Worm (Caenorhabditis elegans) whole organism, L4 larva: ENCODE measurements around the gene unc-50.

Experiments used
- D1046.2 ChIP-seq: fragments of 200-800 bp; sonication (Bioruptor generic); IDR thresholded peaks from 2 replicates; pipeline ENCODE4 v1.3.6; 2022; ENCODE audit warnings: missing genetic modification characterization, missing compliant biosample characterization
- F10B5.3 ChIP-seq: sonication (generic microtip); optimal IDR thresholded peaks from 2 replicates; lab custom pipeline; 2016; ENCODE audit warnings: mild to moderate bottlenecking, missing genetic modification characterization, missing compliant biosample characterization
- F37D6.2 ChIP-seq: sonication (generic microtip); optimal IDR thresholded peaks from 2 replicates; lab custom pipeline; 2016; ENCODE audit warnings: mild to moderate bottlenecking, missing genetic modification characterization, missing compliant biosample characterization
- R02D3.7 ChIP-seq: fragments of 150-350 bp; sonication (generic microtip); optimal IDR thresholded peaks from 3 replicates; lab custom pipeline; 2014; ENCODE audit warnings: missing biosample characterization, missing genetic modification characterization
- T26A8.4 ChIP-seq: fragments of 200-800 bp; sonication (Bioruptor generic); IDR thresholded peaks from 2 replicates; pipeline ENCODE4 v1.3.6; 2022; ENCODE audit warnings: missing genetic modification characterization, missing compliant biosample characterization
- Y105C5A.15 ChIP-seq: fragments of 200-800 bp; sonication (Bioruptor generic); IDR thresholded peaks from 2 replicates; pipeline ENCODE4 v1.3.6; 2022; ENCODE audit warnings: missing genetic modification characterization, missing compliant biosample characterization
- Y48G9A.11 ChIP-seq: fragments of 200-800 bp; sonication (Bioruptor generic); IDR thresholded peaks from 2 replicates; pipeline ENCODE4 v1.3.6; 2022; ENCODE audit warnings: missing genetic modification reagents, missing genetic modification characterization, missing compliant biosample characterization
- aha-1 ChIP-seq: fragments of 150-350 bp; peaks from one replicate; lab custom pipeline; 2014; ENCODE audit warnings: missing biosample characterization, missing genetic modification characterization
- aly-2 ChIP-seq: sonication (generic microtip); optimal IDR thresholded peaks from 2 replicates; lab custom pipeline; 2018; ENCODE audit warnings: missing biosample characterization, missing genetic modification characterization
- arid-1 ChIP-seq: fragments of 200-800 bp; sonication (Bioruptor generic); conservative IDR thresholded peaks from 2 replicates; pipeline ENCODE4 v1.3.6; 2022; ENCODE audit warnings: missing genetic modification reagents, missing genetic modification characterization, missing compliant biosample characterization
- ceh-20 ChIP-seq: fragments of 200-800 bp; sonication (Bioruptor generic); IDR thresholded peaks from 2 replicates; pipeline ENCODE4 v1.3.6; 2022; ENCODE audit warnings: missing genetic modification reagents, missing genetic modification characterization, missing compliant biosample characterization
- ceh-28 ChIP-seq: fragments of 150-350 bp; optimal IDR thresholded peaks from 2 replicates; lab custom pipeline; 2014; ENCODE audit warnings: missing biosample characterization, missing genetic modification reagents, missing genetic modification characterization
- ceh-32 ChIP-seq: sonication (generic microtip); optimal IDR thresholded peaks from 2 replicates; lab custom pipeline; 2016; ENCODE audit warnings: mild to moderate bottlenecking, missing genetic modification characterization, missing compliant biosample characterization; ENCODE audit not compliant: poor library complexity
- ceh-62 ChIP-seq: sonication (generic microtip); optimal IDR thresholded peaks from 2 replicates; lab custom pipeline; 2017; ENCODE audit warnings: missing biosample characterization, missing genetic modification characterization
- ces-1 ChIP-seq: fragments of 150-350 bp; sonication (generic microtip); optimal IDR thresholded peaks from 4 replicates; lab custom pipeline; 2014; ENCODE audit warnings: missing biosample characterization, missing genetic modification reagents, missing genetic modification characterization
- cey-2 ChIP-seq: sonication (generic microtip); optimal IDR thresholded peaks from 3 replicates; lab custom pipeline; 2017; ENCODE audit warnings: missing genetic modification characterization, mild to moderate bottlenecking, missing compliant biosample characterization, antibody characterized with exemption, borderline replicate concordance; ENCODE audit not compliant: insufficient read depth
- ctbp-1 ChIP-seq: fragments of 200-800 bp; sonication (Bioruptor generic); IDR thresholded peaks from 2 replicates; pipeline ENCODE4 v1.3.6; 2022; ENCODE audit warnings: missing genetic modification reagents, missing genetic modification characterization, missing compliant biosample characterization
- daf-16 ChIP-seq, 3 experiments: sonication (generic microtip); optimal IDR thresholded peaks; 2 replicates each; lab custom pipeline; 2016 to 2017; ENCODE audit warnings: missing genetic modification characterization in 3 of 3, missing genetic modification reagents in 3 of 3, mild to moderate bottlenecking in 2 of 3, missing compliant biosample characterization in 2 of 3, missing biosample characterization in 1 of 3, moderate library complexity in 1 of 3
- daf-8 ChIP-seq: fragments of 200-800 bp; sonication (Bioruptor generic); IDR thresholded peaks from 2 replicates; pipeline ENCODE4 v1.3.6; 2022; ENCODE audit warnings: missing genetic modification characterization, missing compliant biosample characterization
- dmd-8 ChIP-seq: fragments of 200-800 bp; sonication (Bioruptor generic); IDR thresholded peaks from 2 replicates; pipeline ENCODE4 v1.3.6; 2022; ENCODE audit warnings: missing genetic modification characterization, missing compliant biosample characterization
- dpl-1 ChIP-seq: fragments of 150-350 bp; optimal IDR thresholded peaks from 2 replicates; lab custom pipeline; 2014; ENCODE audit warnings: missing biosample characterization, missing genetic modification reagents, missing genetic modification characterization
- fos-1 ChIP-seq: fragments of 150-350 bp; optimal IDR thresholded peaks from 2 replicates; lab custom pipeline; 2014; ENCODE audit warnings: missing biosample characterization, missing genetic modification characterization
- hlh-30 ChIP-seq: sonication (generic microtip); optimal IDR thresholded peaks from 2 replicates; lab custom pipeline; 2017; ENCODE audit warnings: antibody characterized with exemption, mild to moderate bottlenecking, missing genetic modification characterization, missing compliant biosample characterization; ENCODE audit not compliant: insufficient read depth
- hmg-1.1 ChIP-seq: fragments of 200-800 bp; sonication (Bioruptor generic); IDR thresholded peaks from 2 replicates; pipeline ENCODE4 v1.3.6; 2022; ENCODE audit warnings: missing genetic modification reagents, missing genetic modification characterization, missing compliant biosample characterization
- jun-1 ChIP-seq: fragments of 150-350 bp; optimal IDR thresholded peaks from 2 replicates; lab custom pipeline; 2014; ENCODE audit warnings: missing biosample characterization, missing genetic modification reagents, missing genetic modification characterization
- lin-1 ChIP-seq: fragments of 200-800 bp; sonication (Bioruptor generic); IDR thresholded peaks from 2 replicates; pipeline ENCODE4 v1.3.6; 2022; ENCODE audit warnings: missing genetic modification reagents, missing genetic modification characterization, missing compliant biosample characterization
- lin-29 ChIP-seq: fragments of 200-800 bp; sonication (Bioruptor generic); IDR thresholded peaks from 2 replicates; pipeline ENCODE4 v1.3.6; 2022; ENCODE audit warnings: missing genetic modification reagents, missing genetic modification characterization, missing compliant biosample characterization
- lir-3 ChIP-seq: sonication (generic microtip); optimal IDR thresholded peaks from 2 replicates; lab custom pipeline; 2016; ENCODE audit warnings: mild to moderate bottlenecking, missing genetic modification characterization, missing compliant biosample characterization
- lsy-2 ChIP-seq, 2 experiments: fragments of 150-350 bp in 1 of 2; sonication (generic microtip) in 1 of 2; optimal IDR thresholded peaks; 2 replicates each; lab custom pipeline; 2014 to 2017; ENCODE audit warnings: missing biosample characterization in 2 of 2, missing genetic modification characterization in 2 of 2
- madf-5 ChIP-seq, 2 experiments: fragments of 200-800 bp; sonication (Bioruptor generic); IDR thresholded peaks; 2 replicates each; pipeline ENCODE4 v1.3.6; 2022; ENCODE audit warnings: missing compliant biosample characterization in 2 of 2, missing genetic modification characterization in 2 of 2
- nhr-10 ChIP-seq: fragments of 150-350 bp; optimal IDR thresholded peaks from 2 replicates; lab custom pipeline; 2014; ENCODE audit warnings: missing biosample characterization, missing genetic modification characterization
- nhr-102 ChIP-seq: sonication (generic microtip); optimal IDR thresholded peaks from 2 replicates; lab custom pipeline; 2016; ENCODE audit warnings: mild to moderate bottlenecking, missing genetic modification characterization, moderate library complexity, missing compliant biosample characterization
- nhr-11 ChIP-seq: fragments of 150-350 bp; optimal IDR thresholded peaks from 2 replicates; lab custom pipeline; 2014; ENCODE audit warnings: missing biosample characterization, missing genetic modification characterization
- nhr-28 ChIP-seq: fragments of 150-350 bp; optimal IDR thresholded peaks from 2 replicates; lab custom pipeline; 2014; ENCODE audit warnings: missing biosample characterization, missing genetic modification characterization
- nhr-76 ChIP-seq: fragments of 150-350 bp; optimal IDR thresholded peaks from 2 replicates; lab custom pipeline; 2014; ENCODE audit warnings: missing biosample characterization, missing genetic modification characterization
- nhr-77 ChIP-seq: fragments of 150-350 bp; optimal IDR thresholded peaks from 2 replicates; lab custom pipeline; 2014; ENCODE audit warnings: missing biosample characterization, missing genetic modification characterization
- pha-4 ChIP-seq, 2 experiments: fragments of 150-350 bp in 1 of 2; fragments of 200-800 bp in 1 of 2; sonication (Bioruptor generic) in 1 of 2; IDR thresholded peaks in 1 of 2; optimal IDR thresholded peaks in 1 of 2; 2 replicates each; pipeline versions ENCODE4 v1.3.6 to Lab custom; 2014 to 2022; ENCODE audit warnings: missing genetic modification characterization in 2 of 2, missing genetic modification reagents in 2 of 2, missing biosample characterization in 1 of 2, missing compliant biosample characterization in 1 of 2
- pqm-1 ChIP-seq: sonication (generic microtip); optimal IDR thresholded peaks from 2 replicates; lab custom pipeline; 2017; ENCODE audit warnings: missing biosample characterization, missing genetic modification characterization
- set-16 ChIP-seq: fragments of 200-800 bp; sonication (Bioruptor generic); IDR thresholded peaks from 2 replicates; pipeline ENCODE4 v1.3.6; 2022; ENCODE audit warnings: missing genetic modification reagents, missing genetic modification characterization, missing compliant biosample characterization
- snpc-1.2 ChIP-seq: fragments of 200-800 bp; sonication (Bioruptor generic); IDR thresholded peaks from 2 replicates; pipeline ENCODE4 v1.3.6; 2022; ENCODE audit warnings: missing genetic modification reagents, missing genetic modification characterization, missing compliant biosample characterization
- spr-1 ChIP-seq: sonication (generic microtip); optimal IDR thresholded peaks from 2 replicates; lab custom pipeline; 2016; ENCODE audit warnings: mild to moderate bottlenecking, missing genetic modification characterization, missing compliant biosample characterization
- tag-97 ChIP-seq: fragments of 200-800 bp; sonication (Bioruptor generic); IDR thresholded peaks from 2 replicates; pipeline ENCODE4 v1.3.6; 2022; ENCODE audit warnings: missing genetic modification characterization, missing compliant biosample characterization
- tra-1 ChIP-seq: fragments of 200-800 bp; sonication (Bioruptor generic); IDR thresholded peaks from 2 replicates; pipeline ENCODE4 v1.3.6; 2022; ENCODE audit warnings: missing genetic modification reagents, missing genetic modification characterization, missing compliant biosample characterization
- unc-62 ChIP-seq, 3 experiments: fragments of 150-350 bp in 1 of 3; sonication (generic microtip); optimal IDR thresholded peaks in 2 of 3; peaks in 1 of 3; 1 replicate in 1 of 3; 2 replicates in 2 of 3; lab custom pipeline; 2014 to 2017; ENCODE audit warnings: missing biosample characterization in 3 of 3, missing genetic modification characterization in 3 of 3, missing genetic modification reagents in 3 of 3, missing genotype in 1 of 3
- zag-1 ChIP-seq: fragments of 150-350 bp; optimal IDR thresholded peaks from 2 replicates; lab custom pipeline; 2014; ENCODE audit warnings: missing biosample characterization, missing genetic modification characterization
- zfp-3 ChIP-seq: fragments of 200-800 bp; sonication (Bioruptor generic); conservative IDR thresholded peaks from 2 replicates; pipeline ENCODE4 v1.3.6; 2022; ENCODE audit warnings: missing genetic modification reagents, missing genetic modification characterization, missing compliant biosample characterization
- zip-11 ChIP-seq: fragments of 200-800 bp; sonication (Bioruptor generic); IDR thresholded peaks from 2 replicates; pipeline ENCODE4 v1.3.6; 2022; ENCODE audit warnings: missing genetic modification characterization, missing compliant biosample characterization
- zip-2 ChIP-seq: fragments of 150-350 bp; optimal IDR thresholded peaks from 2 replicates; lab custom pipeline; 2014; ENCODE audit warnings: missing biosample characterization, missing genetic modification characterization

The unc-50 gene

ce11 chrIII:10271807-10272206, 46.2 kb downstream of the unc-50 start:
- TF ChIP-seq aha-1 (tag; lab: Kevin White, UChicago) (peak; percentile 84), set-16 (no peak), unc-62 (GFP tag; optimal IDR thresholded peaks at IDR 0.05 in 1 of 2; lab: Kevin White, UChicago) (peak in 1 of 2 experiments; percentile 55), unc-62 (tag; optimal IDR thresholded peaks at IDR 0.05; lab: Kevin White, UChicago) (no peak), nhr-77 (no peak)

- no peak for TF ChIP-seq spr-1 (tag; lab: Kevin White, UChicago)
- TF ChIP-seq fos-1 (tag; lab: Kevin White, UChicago): no peak
- no peak for TF ChIP-seq F10B5.3 (tag; lab: Kevin White, UChicago)
- TF ChIP-seq ces-1 (GFP tag; lab: Kevin White, UChicago): no peak
- TF ChIP-seq D1046.2 (GFP tag; lab: Robert Waterston, UW): peak; percentile 97
- TF ChIP-seq nhr-102: peak; percentile 81
- TF ChIP-seq Y105C5A.15 (GFP tag; lab: Robert Waterston, UW): 0 out of 2 replicates have a peak, but pooled peaks have one; percentile 57
- no peak for TF ChIP-seq zag-1
- peak; percentile 99 for TF ChIP-seq hmg-1.1
- no peak for TF ChIP-seq daf-16 (GFP tag; optimal IDR thresholded peaks at IDR 0.05; lab: Kevin White, UChicago)
- peak; percentile 57 for TF ChIP-seq daf-16 (tag; optimal IDR thresholded peaks at IDR 0.05; lab: Kevin White, UChicago)
- peak; percentile 99 for TF ChIP-seq tra-1 (GFP tag; lab: Robert Waterston, UW)
- TF ChIP-seq lsy-2 (tag; optimal IDR thresholded peaks at IDR 0.05; lab: Kevin White, UChicago): peak in 1 of 2 experiments; percentile 82
- peak; percentile 94 for TF ChIP-seq lin-1 (GFP tag; lab: Robert Waterston, UW)
- TF ChIP-seq daf-8: 0 out of 2 replicates have a peak, but pooled peaks have one; percentile 11
- TF ChIP-seq nhr-10 (tag; lab: Kevin White, UChicago): no peak
- no peak for TF ChIP-seq aly-2 (tag; lab: Kevin White, UChicago)
- TF ChIP-seq jun-1 (tag; lab: Kevin White, UChicago): no peak
- TF ChIP-seq pha-4 (GFP tag; IDR thresholded peaks at IDR 0.05; lab: Robert Waterston, UW): peak; percentile 95
- no peak for TF ChIP-seq pha-4 (tag; optimal IDR thresholded peaks at IDR 0.05; lab: Kevin White, UChicago)
- no peak for TF ChIP-seq pqm-1 (tag; lab: Kevin White, UChicago)
- no peak for TF ChIP-seq ceh-32 (tag; lab: Kevin White, UChicago)
- peak; percentile 98 for TF ChIP-seq ceh-20
- peak; percentile 97 for TF ChIP-seq ctbp-1 (GFP tag; lab: Robert Waterston, UW)
- peak; percentile 96 for TF ChIP-seq arid-1 (GFP tag; lab: Robert Waterston, UW)
- no peak for TF ChIP-seq lir-3 (tag; lab: Kevin White, UChicago)
- no peak for TF ChIP-seq zip-11 (GFP tag; lab: Robert Waterston, UW)
- TF ChIP-seq dmd-8 (GFP tag; lab: Robert Waterston, UW): peak; percentile 85
- peak; percentile 74 for TF ChIP-seq F37D6.2
- TF ChIP-seq T26A8.4 (GFP tag; lab: Robert Waterston, UW): peak; percentile 97
- no peak for TF ChIP-seq nhr-28
- TF ChIP-seq snpc-1.2 (GFP tag; lab: Robert Waterston, UW): peak; percentile 88
- TF ChIP-seq ceh-28 (tag; lab: Kevin White, UChicago): no peak
- TF ChIP-seq R02D3.7: peak; percentile 36
- peak; percentile 94 to 95 for TF ChIP-seq madf-5 (GFP tag; IDR thresholded peaks at IDR 0.05; lab: Robert Waterston, UW)
- TF ChIP-seq zip-2: no peak
- no peak for TF ChIP-seq nhr-76 (tag; lab: Kevin White, UChicago)
- TF ChIP-seq nhr-11: peak; percentile 1
- TF ChIP-seq hlh-30 (tag; lab: Kevin White, UChicago): peak; percentile 66
- TF ChIP-seq zfp-3 (GFP tag; lab: Robert Waterston, UW): peak; percentile 98
- TF ChIP-seq ceh-62: no peak
- peak; percentile 87 for TF ChIP-seq lin-29 (GFP tag; lab: Robert Waterston, UW)
- peak; percentile 52 for TF ChIP-seq dpl-1 (GFP tag; lab: Kevin White, UChicago)
- peak; percentile 98 for TF ChIP-seq tag-97 (GFP tag; lab: Robert Waterston, UW)
- no peak for TF ChIP-seq cey-2
- TF ChIP-seq Y48G9A.11 (GFP tag; lab: Robert Waterston, UW): peak; percentile 96
These were observed 47.1 kb downstream of the unc-50 start, which contains the start of gene cnk-1 for ce11 chrIII:10270778-10271307. cnk-1 (plus strand) TSS chrIII:10271257.
